Worm (Caenorhabditis elegans) whole organism, L4 larva: ENCODE data around the gene ZK688.1.

ENCODE experiments used
- ceh-82 ChIP-seq: sonication (generic microtip); optimal IDR thresholded peaks from 2 replicates; lab custom pipeline; 2017; ENCODE audit warnings: missing biosample characterization, missing genetic modification characterization
- madf-9 ChIP-seq: fragments of 200-800 bp; sonication (Bioruptor generic); conservative IDR thresholded peaks from 2 replicates; pipeline ENCODE4 v1.3.6; 2022; ENCODE audit warnings: missing genetic modification reagents, missing genetic modification characterization, missing compliant biosample characterization
- nhr-76 ChIP-seq: fragments of 150-350 bp; optimal IDR thresholded peaks from 2 replicates; lab custom pipeline; 2014; ENCODE audit warnings: missing biosample characterization, missing genetic modification characterization
- pha-4 ChIP-seq, 2 experiments: fragments of 150-350 bp in 1 of 2; fragments of 200-800 bp in 1 of 2; sonication (Bioruptor generic) in 1 of 2; IDR thresholded peaks in 1 of 2; optimal IDR thresholded peaks in 1 of 2; 2 replicates each; pipeline versions ENCODE4 v1.3.6 to Lab custom; 2014 to 2022; ENCODE audit warnings: missing genetic modification characterization in 2 of 2, missing genetic modification reagents in 2 of 2, missing biosample characterization in 1 of 2, missing compliant biosample characterization in 1 of 2
- unc-39 ChIP-seq: sonication (generic microtip); optimal IDR thresholded peaks from 2 replicates; lab custom pipeline; 2017; ENCODE audit warnings: missing biosample characterization, missing genetic modification characterization
- zip-11 ChIP-seq: fragments of 200-800 bp; sonication (Bioruptor generic); IDR thresholded peaks from 2 replicates; pipeline ENCODE4 v1.3.6; 2022; ENCODE audit warnings: missing genetic modification characterization, missing compliant biosample characterization

- no peak for TF ChIP-seq zip-11 (GFP tag; lab: Robert Waterston, UW)
- no peak for TF ChIP-seq madf-9 (GFP tag; lab: Robert Waterston, UW)
- TF ChIP-seq nhr-76: no peak
- TF ChIP-seq pha-4 (GFP tag; IDR thresholded peaks at IDR 0.05; lab: Robert Waterston, UW): no peak
- no peak for TF ChIP-seq pha-4 (tag; optimal IDR thresholded peaks at IDR 0.05; lab: Kevin White, UChicago)
- TF ChIP-seq ceh-82 (tag; lab: Kevin White, UChicago): no peak
- TF ChIP-seq unc-39 (tag; lab: Kevin White, UChicago): no peak
These were observed 20.3 kb upstream of the ZK688.1 start for ce11 chrIII:7889036-7889435.
